Worm (Caenorhabditis elegans) whole organism, mixed stage, embryonic: ENCODE data around the gene Y73F8A.5.

Source experiments
- cnd-1 ChIP-seq: fragments of 200-800 bp; sonication (Bioruptor generic); optimal IDR thresholded peaks from 2 replicates; lab custom pipeline; 2018; ENCODE audit warnings: mild to moderate bottlenecking, missing genetic modification characterization, missing compliant biosample characterization
- drap-1 ChIP-seq: fragments of 200-800 bp; sonication (Bioruptor generic); optimal IDR thresholded peaks from 3 replicates; lab custom pipeline; 2018; ENCODE audit warnings: mild to moderate bottlenecking, missing genetic modification characterization, missing compliant biosample characterization
- elt-1 ChIP-seq: sonication (generic microtip); optimal IDR thresholded peaks from 2 replicates; lab custom pipeline; 2017; ENCODE audit warnings: missing genetic modification characterization, mild to moderate bottlenecking, missing compliant biosample characterization, antibody characterized with exemption, moderate library complexity, borderline replicate concordance; ENCODE audit not compliant: insufficient read depth
- elt-3 ChIP-seq: fragments of 150-350 bp; optimal IDR thresholded peaks from 2 replicates; lab custom pipeline; 2014; ENCODE audit warnings: missing biosample characterization, missing genetic modification characterization
- hlh-1 ChIP-seq: fragments of 150-350 bp; optimal IDR thresholded peaks from 2 replicates; lab custom pipeline; 2014; ENCODE audit warnings: missing biosample characterization, missing genetic modification reagents, missing genetic modification characterization
- mab-5 ChIP-seq: fragments of 150-350 bp; optimal IDR thresholded peaks from 2 replicates; lab custom pipeline; 2014; ENCODE audit warnings: missing biosample characterization, missing genetic modification characterization
- nhr-28 ChIP-seq: fragments of 150-350 bp; optimal IDR thresholded peaks from 2 replicates; lab custom pipeline; 2014; ENCODE audit warnings: missing biosample characterization, missing genetic modification characterization
- nhr-76 ChIP-seq: sonication (generic microtip); optimal IDR thresholded peaks from 2 replicates; lab custom pipeline; 2017; ENCODE audit warnings: missing biosample characterization, missing genetic modification characterization
- pha-4 ChIP-seq: fragments of 150-350 bp; optimal IDR thresholded peaks from 2 replicates; lab custom pipeline; 2018; ENCODE audit warnings: missing biosample characterization, missing genetic modification reagents, missing genetic modification characterization
- snpc-4 ChIP-seq: fragments of 150-350 bp; optimal IDR thresholded peaks from 2 replicates; lab custom pipeline; 2014; ENCODE audit warnings: missing biosample characterization, missing genetic modification characterization
- unc-62 ChIP-seq: fragments of 150-350 bp; optimal IDR thresholded peaks from 2 replicates; lab custom pipeline; 2014; ENCODE audit warnings: missing biosample characterization, missing genetic modification reagents, missing genetic modification characterization

Y73F8A.5 gene

DNA sequence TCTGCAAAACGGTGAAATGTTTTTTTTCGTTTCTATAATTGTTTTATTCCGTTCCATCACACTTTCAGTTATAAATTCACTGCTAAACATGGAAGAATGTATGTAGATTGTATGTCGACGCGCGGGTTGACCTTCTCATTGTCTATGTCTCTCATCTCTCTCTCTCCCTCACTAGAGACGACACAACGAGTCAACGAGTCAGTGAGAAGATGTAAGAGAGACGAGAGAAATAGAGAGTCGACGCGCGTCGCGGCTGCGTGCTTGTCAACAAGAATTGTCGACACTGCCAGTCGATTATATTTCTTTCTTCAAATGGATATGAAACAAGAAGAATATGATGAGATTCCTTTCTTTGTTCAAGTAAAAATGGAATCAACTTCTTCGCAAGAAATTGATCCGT is 52.3 kb downstream of the Y73F8A.5 start, which contains the start of gene Y73F8A.13:
Y73F8A.13 (plus strand) TSS at position 240 of the 400 bp plus-strand sequence.
- TF ChIP-seq unc-62 (no peak), elt-3 (tag; lab: Kevin White, UChicago) (no peak), drap-1 (GFP tag; lab: Kevin White, UChicago) (no peak), pha-4 (tag; lab: Kevin White, UChicago) (peak; percentile 33), mab-5 (no peak), cnd-1 (tag; lab: Kevin White, UChicago) (no peak), snpc-4 (tag; lab: Kevin White, UChicago) (no peak), hlh-1 (tag; lab: Kevin White, UChicago) (peak; percentile 2)
- TF ChIP-seq, all 35 proteins: peak for 2

DNA sequence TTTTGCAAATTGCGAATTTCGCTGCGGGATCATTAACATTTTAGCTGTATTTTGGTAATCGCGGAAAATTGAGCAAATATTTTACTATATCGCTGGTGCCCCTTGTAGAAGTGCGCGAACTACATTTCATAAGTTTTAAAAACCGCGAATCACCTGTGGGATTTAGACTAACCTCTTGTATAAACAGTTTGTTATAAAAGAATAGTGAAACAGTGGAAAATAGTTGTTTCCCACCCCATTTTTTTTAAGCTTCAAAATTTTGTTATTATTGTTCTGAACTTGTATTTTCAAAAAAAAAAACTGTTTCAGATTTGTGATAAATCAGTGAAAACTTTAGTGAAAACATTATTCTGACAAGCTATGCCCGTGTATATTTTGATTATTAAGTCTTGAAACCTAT is 55.8 kb downstream of the Y73F8A.5 start:
- TF ChIP-seq nhr-28 (no peak), elt-1 (tag; lab: Kevin White, UChicago) (no peak), nhr-76 (no peak)
